Worm (Caenorhabditis elegans) whole organism, mixed stage, embryonic: ENCODE data around the gene C06H5.8.

Source experiments
- blmp-1 ChIP-seq: fragments of 150-350 bp; optimal IDR thresholded peaks from 2 replicates; lab custom pipeline; 2014; ENCODE audit warnings: missing biosample characterization, missing genetic modification characterization
- ceh-39 ChIP-seq: fragments of 150-350 bp; optimal IDR thresholded peaks from 2 replicates; lab custom pipeline; 2014; ENCODE audit warnings: missing biosample characterization, missing genetic modification characterization
- ceh-43 ChIP-seq: fragments of 200-800 bp; sonication (Bioruptor generic); optimal IDR thresholded peaks from 2 replicates; lab custom pipeline; 2018; ENCODE audit warnings: mild to moderate bottlenecking, missing genetic modification characterization, moderate library complexity, missing compliant biosample characterization
- ces-1 ChIP-seq: fragments of 150-350 bp; optimal IDR thresholded peaks from 2 replicates; lab custom pipeline; 2014; ENCODE audit warnings: missing biosample characterization, missing genetic modification reagents, missing genetic modification characterization
- elt-1 ChIP-seq: sonication (generic microtip); optimal IDR thresholded peaks from 2 replicates; lab custom pipeline; 2017; ENCODE audit warnings: missing genetic modification characterization, mild to moderate bottlenecking, missing compliant biosample characterization, antibody characterized with exemption, moderate library complexity, borderline replicate concordance; ENCODE audit not compliant: insufficient read depth
- elt-3 ChIP-seq: fragments of 150-350 bp; optimal IDR thresholded peaks from 2 replicates; lab custom pipeline; 2014; ENCODE audit warnings: missing biosample characterization, missing genetic modification characterization
- hlh-1 ChIP-seq: fragments of 150-350 bp; optimal IDR thresholded peaks from 2 replicates; lab custom pipeline; 2014; ENCODE audit warnings: missing biosample characterization, missing genetic modification reagents, missing genetic modification characterization
- lin-13 ChIP-seq: fragments of 150-350 bp; optimal IDR thresholded peaks from 2 replicates; lab custom pipeline; 2014; ENCODE audit warnings: missing biosample characterization, missing genetic modification characterization
- lsy-2 ChIP-seq: fragments of 150-350 bp; optimal IDR thresholded peaks from 2 replicates; lab custom pipeline; 2014; ENCODE audit warnings: missing biosample characterization, missing genetic modification characterization
- pha-4 ChIP-seq: fragments of 150-350 bp; optimal IDR thresholded peaks from 2 replicates; lab custom pipeline; 2018; ENCODE audit warnings: missing biosample characterization, missing genetic modification reagents, missing genetic modification characterization
- snpc-4 ChIP-seq: fragments of 150-350 bp; optimal IDR thresholded peaks from 2 replicates; lab custom pipeline; 2014; ENCODE audit warnings: missing biosample characterization, missing genetic modification characterization
- unc-62 ChIP-seq: fragments of 150-350 bp; optimal IDR thresholded peaks from 2 replicates; lab custom pipeline; 2014; ENCODE audit warnings: missing biosample characterization, missing genetic modification reagents, missing genetic modification characterization
- zip-8 ChIP-seq: fragments of 150-350 bp; optimal IDR thresholded peaks from 2 replicates; lab custom pipeline; 2014; ENCODE audit warnings: missing biosample characterization, missing genetic modification characterization
- ztf-11 ChIP-seq: fragments of 150-350 bp; optimal IDR thresholded peaks from 2 replicates; lab custom pipeline; 2014; ENCODE audit warnings: missing biosample characterization, missing genetic modification characterization

DNA sequence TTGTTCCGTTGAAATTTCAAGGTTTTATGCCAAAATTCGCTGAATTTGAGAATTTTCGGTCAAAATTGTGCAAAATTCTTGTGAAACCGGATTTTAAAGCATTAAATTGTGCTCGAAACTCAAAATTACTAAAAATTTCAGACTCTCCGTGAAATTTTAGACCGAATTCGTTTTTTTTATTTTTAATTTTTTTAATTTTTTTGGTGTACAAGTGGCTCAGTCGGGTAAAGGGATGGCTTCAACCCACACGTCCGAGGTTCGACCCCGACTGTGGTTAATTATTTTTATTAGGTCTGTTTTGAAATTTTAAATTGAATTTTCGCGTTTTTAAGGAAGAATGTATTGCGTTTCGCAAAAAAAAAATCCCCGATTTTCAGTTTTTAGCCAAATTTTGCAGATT lies 20.2 kb downstream of the C06H5.8 start:
- no peak for TF ChIP-seq blmp-1 (tag; lab: Kevin White, UChicago)
- TF ChIP-seq lin-13: no peak
- no peak for TF ChIP-seq elt-1 (tag; lab: Kevin White, UChicago)
- no peak for TF ChIP-seq lsy-2 (tag; lab: Kevin White, UChicago)
- no peak for TF ChIP-seq snpc-4 (tag; lab: Kevin White, UChicago)
- TF ChIP-seq zip-8: no peak
- TF ChIP-seq ztf-11: no peak
- no peak for TF ChIP-seq ces-1 (GFP tag; lab: Kevin White, UChicago)
- no peak for TF ChIP-seq unc-62
- no peak for TF ChIP-seq elt-3 (tag; lab: Kevin White, UChicago)
- TF ChIP-seq ceh-39: no peak
- no peak for TF ChIP-seq ceh-43 (GFP tag; lab: Kevin White, UChicago)
- no peak for TF ChIP-seq hlh-1
- TF ChIP-seq pha-4 (tag; lab: Kevin White, UChicago): no peak
